Fruit fly (Drosophila melanogaster): Measurements from ENCODE around the gene Taf6.

DNA sequence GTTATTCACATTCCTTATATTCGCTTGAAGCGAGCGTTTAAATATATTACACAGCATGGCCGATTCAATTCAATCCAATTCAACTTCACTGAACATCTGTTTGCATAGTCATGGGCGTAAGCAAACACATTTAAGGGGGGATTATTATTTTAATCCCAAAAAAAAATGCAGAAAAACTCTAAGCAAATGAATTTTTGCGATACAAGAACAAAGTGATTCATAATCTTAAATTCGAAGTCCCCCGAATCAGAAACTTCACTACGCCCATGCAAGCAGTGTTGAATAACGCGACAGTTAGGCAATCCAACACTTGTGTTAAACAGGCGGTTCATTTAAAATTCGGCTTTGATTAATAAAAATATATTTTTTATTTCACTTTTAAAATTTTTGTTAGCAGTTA, 8.5 kb upstream of the Taf6 start, which contains the start of gene CG14100:
- TF ChIP-seq CG6792 (GFP tag; optimal IDR thresholded peaks at IDR 0.05) (peak; percentile 100), Met (GFP tag; optimal IDR thresholded peaks at IDR 0.05) (peak; percentile 100)
